Fruit fly (Drosophila melanogaster): ENCODE measurements around the gene CG17261.

CG17261 gene

dm6 chr2L:3037153-3037579 is 5.2 kb upstream of the CG17261 start, which contains the start of the genes CG17260 and SerRS (continued):
- TF ChIP-seq crc (GFP tag; optimal IDR thresholded peaks at IDR 0.05) (peak; percentile 88), Drgx (GFP tag; IDR thresholded peaks at IDR 0.05) (peak; percentile 83), slbo (GFP tag; IDR thresholded peaks at IDR 0.05) (peak; percentile 97), CG31365 (tag; optimal IDR thresholded peaks at IDR 0.05) (no peak), amos (GFP tag; IDR thresholded peaks at IDR 0.05; ENCODE audit: partially characterized antibody) (peak; percentile 22; the same call in 1 of the 2 replicates), salm (tag; optimal IDR thresholded peaks at IDR 0.05) (peak; percentile 76), fd102C (GFP tag; optimal IDR thresholded peaks at IDR 0.05) (peak; percentile 48), Pdp1 (GFP tag; optimal IDR thresholded peaks at IDR 0.05) (peak; percentile 91 to 95), wdn (GFP tag; IDR thresholded peaks at IDR 0.05) (peak; percentile 88), dan (GFP tag; IDR thresholded peaks at IDR 0.05) (peak; percentile 86), CG8290 (GFP tag; optimal IDR thresholded peaks at IDR 0.05) (peak; percentile 88), CG8290 (tag; optimal IDR thresholded peaks at IDR 0.05) (peak; percentile 74 to 77), Mrtf (GFP tag; IDR thresholded peaks at IDR 0.05) (peak; percentile 88), Asciz (GFP tag; optimal IDR thresholded peaks at IDR 0.05) (no peak), CG2116 (GFP tag; optimal IDR thresholded peaks at IDR 0.05) (peak; percentile 79), CG14050 (GFP tag; IDR thresholded peaks at IDR 0.05) (peak; percentile 83), ase (GFP tag; IDR thresholded peaks at IDR 0.05) (peak; percentile 92), run (tag; optimal IDR thresholded peaks at IDR 0.05) (peak; percentile 70), Doc3 (GFP tag; IDR thresholded peaks at IDR 0.05; ENCODE audit: partially characterized antibody) (no peak), HLH4C (GFP tag; IDR thresholded peaks at IDR 0.05; ENCODE audit: partially characterized antibody) (no peak), CG6813 (GFP tag; optimal IDR thresholded peaks at IDR 0.05) (peak; percentile 60), btn (GFP tag; optimal IDR thresholded peaks at IDR 0.05) (peak; percentile 60), lmd (GFP tag; IDR thresholded peaks at IDR 0.05) (peak; percentile 96), CG11085 (GFP tag; IDR thresholded peaks at IDR 0.05) (peak; percentile 92), yki (optimal IDR thresholded peaks at IDR 0.05) (no peak), exex (tag; optimal IDR thresholded peaks at IDR 0.05) (peak; percentile 72), Hr51 (GFP tag; optimal IDR thresholded peaks at IDR 0.05) (peak in 1 of 2 experiments; percentile 88), CG13287 (GFP tag; IDR thresholded peaks at IDR 0.05; ENCODE audit: partially characterized antibody) (peak; percentile 64), Kr (GFP tag; optimal IDR thresholded peaks at IDR 0.05) (no peak), h (optimal IDR thresholded peaks at IDR 0.05) (no peak), CrebB (tag; optimal IDR thresholded peaks at IDR 0.05) (peak; percentile 72), crol (GFP tag; IDR thresholded peaks at IDR 0.05) (no peak; the same call in 1 of the 2 replicates), Doc2 (GFP tag; IDR thresholded peaks at IDR 0.05) (peak; percentile 84), pan (optimal IDR thresholded peaks at IDR 0.05) (no peak), pan (GFP tag; optimal IDR thresholded peaks at IDR 0.05 in 1 of 2, IDR thresholded peaks at IDR 0.05 in 1 of 2) (peak in 1 of 2 experiments; percentile 94), tap (tag; optimal IDR thresholded peaks at IDR 0.05) (no peak), nom (GFP tag; optimal IDR thresholded peaks at IDR 0.05) (peak; percentile 67)

DNA sequence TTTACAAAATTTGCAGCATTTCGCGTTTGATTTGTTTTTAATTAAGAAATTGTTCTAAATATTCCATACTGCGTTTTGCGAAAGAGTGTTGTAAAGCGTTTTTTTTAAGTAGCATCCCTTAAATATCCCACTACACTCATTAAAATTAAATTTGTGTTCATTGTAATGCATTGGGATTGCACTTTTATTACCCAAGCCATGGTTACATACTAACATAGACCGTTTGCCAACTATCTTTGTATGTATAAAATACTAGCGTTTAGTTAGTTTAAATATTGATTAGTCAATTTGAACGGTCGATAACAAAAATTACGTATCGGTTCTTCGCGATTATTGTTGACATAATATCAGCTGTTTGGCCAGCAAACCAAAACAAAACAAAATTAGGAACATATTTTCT is 2.6 kb upstream of the CG17261 start, which contains the start of the genes cnir and CG17221:
Gene cnir, minus strand, starts transcription at position 39 of the 400 bp plus-strand sequence.
Gene CG17221, plus strand, starts transcription at position 203 of the 400 bp plus-strand sequence.
- TF ChIP-seq crp (GFP tag; optimal IDR thresholded peaks at IDR 0.05) = peak; percentile 61 to 90
- no peak for TF ChIP-seq CG11560 (tag; IDR thresholded peaks at IDR 0.05)
- no peak for TF ChIP-seq wdn (GFP tag; IDR thresholded peaks at IDR 0.05)
- TF ChIP-seq Spps (tag; optimal IDR thresholded peaks at IDR 0.05) = peak; percentile 31
- TF ChIP-seq MESR4 (GFP tag; optimal IDR thresholded peaks at IDR 0.05) = peak; percentile 16
- TF ChIP-seq p53 (GFP tag; optimal IDR thresholded peaks at IDR 0.05) = peak; percentile 45
- TF ChIP-seq knrl (GFP tag; IDR thresholded peaks at IDR 0.05; ENCODE audit: partially characterized antibody) = peak; percentile 49; the same call in 1 of the 3 replicates
- peak; percentile 16 for TF ChIP-seq CG8290 (GFP tag; optimal IDR thresholded peaks at IDR 0.05)
- TF ChIP-seq CG8290 (tag; optimal IDR thresholded peaks at IDR 0.05) = peak in 1 of 2 experiments; percentile 63
- TF ChIP-seq sens-2 (GFP tag; IDR thresholded peaks at IDR 0.05) = no peak
- TF ChIP-seq CG18599 (GFP tag; optimal IDR thresholded peaks at IDR 0.05) = peak; percentile 72
- TF ChIP-seq CG10366 (GFP tag; IDR thresholded peaks at IDR 0.05) = peak; percentile 42
- TF ChIP-seq sens (GFP tag) = peak; percentile 93
- peak; percentile 43; the same call in 2 of the 3 replicates for TF ChIP-seq Aef1 (GFP tag; IDR thresholded peaks at IDR 0.05)
- no peak for TF ChIP-seq CG6854 (GFP tag; optimal IDR thresholded peaks at IDR 0.05)
- TF ChIP-seq salm (tag; optimal IDR thresholded peaks at IDR 0.05) = peak; percentile 9
- TF ChIP-seq HLHmδ (GFP tag; optimal IDR thresholded peaks at IDR 0.05) = no peak
- TF ChIP-seq org-1 (GFP tag; optimal IDR thresholded peaks at IDR 0.05) = no peak
- TF ChIP-seq CG18476 (GFP tag; optimal IDR thresholded peaks at IDR 0.05) = peak; percentile 82
